Worm (Caenorhabditis elegans) whole organism, L1 larva: ENCODE measurements around the gene F56H9.6.

Source experiments
- blmp-1 ChIP-seq: fragments of 150-350 bp; optimal IDR thresholded peaks from 2 replicates; lab custom pipeline; 2014; ENCODE audit warnings: missing biosample characterization, missing genetic modification characterization
- efl-1 ChIP-seq, 4 experiments: fragments of 150-350 bp; optimal IDR thresholded peaks in 3 of 4; peaks in 1 of 4; 1 replicate in 1 of 4; 2 replicates in 3 of 4; lab custom pipeline; 2014; ENCODE audit warnings: missing biosample characterization in 2 of 4, missing genetic modification characterization in 2 of 4, missing genetic modification reagents in 2 of 4
- egl-27 ChIP-seq, 2 experiments: fragments of 150-350 bp in 1 of 2; sonication (generic microtip); optimal IDR thresholded peaks; 3 replicates each; lab custom pipeline; 2017 to 2018; ENCODE audit warnings: missing biosample characterization in 2 of 2, missing genetic modification characterization in 2 of 2, missing genetic modification reagents in 2 of 2
- elt-2 ChIP-seq: sonication (generic microtip); optimal IDR thresholded peaks from 2 replicates; lab custom pipeline; 2016; ENCODE audit warnings: missing genetic modification characterization, mild to moderate bottlenecking, inconsistent platforms, missing compliant biosample characterization, missing genetic modification reagents
- hlh-4 ChIP-seq: sonication (generic microtip); optimal IDR thresholded peaks from 2 replicates; lab custom pipeline; 2016; ENCODE audit warnings: mild to moderate bottlenecking, missing genetic modification characterization, missing compliant biosample characterization
- lin-13 ChIP-seq: fragments of 150-350 bp; optimal IDR thresholded peaks from 2 replicates; lab custom pipeline; 2014; ENCODE audit warnings: missing biosample characterization, missing genetic modification reagents, missing genetic modification characterization
- lin-39 ChIP-seq: fragments of 150-350 bp; optimal IDR thresholded peaks from 2 replicates; lab custom pipeline; 2014; ENCODE audit warnings: missing biosample characterization, missing genetic modification reagents, missing genetic modification characterization
- mdl-1 ChIP-seq, 2 experiments: fragments of 150-350 bp; optimal IDR thresholded peaks; 2 replicates each; lab custom pipeline; 2014 to 2017; ENCODE audit warnings: missing biosample characterization in 2 of 2, missing genetic modification characterization in 2 of 2, inconsistent platforms in 1 of 2
- nhr-237 ChIP-seq: fragments of 150-350 bp; optimal IDR thresholded peaks from 2 replicates; lab custom pipeline; 2014; ENCODE audit warnings: missing biosample characterization, missing genetic modification characterization
- nhr-28 ChIP-seq: fragments of 150-350 bp; optimal IDR thresholded peaks from 2 replicates; lab custom pipeline; 2014; ENCODE audit warnings: missing biosample characterization, missing genetic modification characterization

DNA sequence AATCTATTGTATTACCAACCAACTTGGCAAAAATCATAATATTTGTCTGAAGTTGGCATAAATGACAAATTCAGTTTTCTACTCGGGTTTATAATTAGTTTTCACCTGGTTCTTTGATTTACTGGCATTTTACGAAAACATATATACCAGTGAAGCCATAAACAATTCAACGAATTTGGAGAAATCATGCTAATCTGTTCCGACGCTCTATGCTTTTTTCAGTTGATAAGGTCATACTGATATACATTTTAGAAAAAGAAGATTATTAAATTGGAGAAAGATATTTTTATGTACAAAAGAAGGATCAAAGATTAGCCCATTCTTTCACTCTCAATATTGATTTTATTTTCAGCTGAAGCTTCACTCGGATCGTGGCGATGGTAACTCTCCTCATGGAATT lies 42.9 kb downstream of the F56H9.6 start:
- TF ChIP-seq egl-27 (tag; optimal IDR thresholded peaks at IDR 0.05; lab: Kevin White, UChicago), result no peak
- TF ChIP-seq elt-2 (tag; lab: Kevin White, UChicago), result no peak
- no peak for TF ChIP-seq hlh-4 (tag; lab: Kevin White, UChicago)
- no peak for TF ChIP-seq nhr-237 (tag; lab: Kevin White, UChicago)
- TF ChIP-seq lin-13 (GFP tag; lab: Kevin White, UChicago), result no peak
- no peak for TF ChIP-seq mdl-1 (tag; optimal IDR thresholded peaks at IDR 0.05; lab: Kevin White, UChicago)
- no peak for TF ChIP-seq blmp-1 (tag; lab: Kevin White, UChicago)
- TF ChIP-seq nhr-28, result no peak
- no peak for TF ChIP-seq efl-1 (optimal IDR thresholded peaks at IDR 0.05; lab: Kevin White, UChicago)
- no peak for TF ChIP-seq efl-1 (GFP tag; optimal IDR thresholded peaks at IDR 0.05 in 1 of 2; lab: Kevin White, UChicago)
- no peak for TF ChIP-seq lin-39 (tag; lab: Kevin White, UChicago)
